Fruit fly (Drosophila melanogaster): ENCODE results near the gene CG4956.

CG4956 gene

dm6 chr3R:25760190-25760589 is 17.9 kb downstream of the CG4956 start:
- TF ChIP-seq ovo (GFP tag; optimal IDR thresholded peaks at IDR 0.05): no peak
- TF ChIP-seq Mnt (GFP tag; optimal IDR thresholded peaks at IDR 0.05): peak; percentile 33

- TF ChIP-seq CG1620 (GFP tag; optimal IDR thresholded peaks at IDR 0.05) (no peak), CG7045 (GFP tag; optimal IDR thresholded peaks at IDR 0.05) (no peak), Hr96 (GFP tag; optimal IDR thresholded peaks at IDR 0.05) (no peak), toe (GFP tag; optimal IDR thresholded peaks at IDR 0.05) (no peak), kay (GFP tag; ENCODE audit: borderline replicate concordance) (no peak), cic (GFP tag; optimal IDR thresholded peaks at IDR 0.05) (no peak), cnc (optimal IDR thresholded peaks at IDR 0.05) (no peak), bab1 (GFP tag; optimal IDR thresholded peaks at IDR 0.05) (no peak), Crg-1 (GFP tag; optimal IDR thresholded peaks at IDR 0.05) (no peak), CG5204 (GFP tag; optimal IDR thresholded peaks at IDR 0.05) (no peak), CG14711 (tag; optimal IDR thresholded peaks at IDR 0.05) (no peak), tj (GFP tag; optimal IDR thresholded peaks at IDR 0.05) (no peak), pad (GFP tag; optimal IDR thresholded peaks at IDR 0.05) (no peak), Mnt (GFP tag; optimal IDR thresholded peaks at IDR 0.05) (no peak), ovo (GFP tag; optimal IDR thresholded peaks at IDR 0.05) (no peak), CG33017 (tag; optimal IDR thresholded peaks at IDR 0.05) (no peak)
Observed at dm6 chr3R:25759430-25759829, 18.7 kb downstream of the CG4956 start.

dm6 chr3R:25755864-25756507 is 22.1 kb downstream of the CG4956 start:
- TF ChIP-seq CG7101 (tag; optimal IDR thresholded peaks at IDR 0.05) (no peak), CG7045 (GFP tag; optimal IDR thresholded peaks at IDR 0.05) (no peak), CG12768 (GFP tag; optimal IDR thresholded peaks at IDR 0.05) (no peak), CG5204 (GFP tag; optimal IDR thresholded peaks at IDR 0.05) (no peak), tj (GFP tag; optimal IDR thresholded peaks at IDR 0.05) (no peak), bab1 (GFP tag; optimal IDR thresholded peaks at IDR 0.05) (no peak), ovo (GFP tag; optimal IDR thresholded peaks at IDR 0.05) (no peak), CG14711 (tag; optimal IDR thresholded peaks at IDR 0.05) (no peak), Mnt (GFP tag; optimal IDR thresholded peaks at IDR 0.05) (no peak), Clk (GFP tag; optimal IDR thresholded peaks at IDR 0.05) (no peak), Hr96 (GFP tag; optimal IDR thresholded peaks at IDR 0.05) (no peak), toe (GFP tag; optimal IDR thresholded peaks at IDR 0.05) (no peak), cic (GFP tag; optimal IDR thresholded peaks at IDR 0.05) (no peak), cnc (optimal IDR thresholded peaks at IDR 0.05) (no peak), pad (GFP tag; optimal IDR thresholded peaks at IDR 0.05) (no peak), Crg-1 (GFP tag; optimal IDR thresholded peaks at IDR 0.05) (no peak)

- TF ChIP-seq cic (GFP tag; optimal IDR thresholded peaks at IDR 0.05) (peak; percentile 20), kay (GFP tag; ENCODE audit: borderline replicate concordance) (no peak)
Observed at dm6 chr3R:25754844-25755429, 23.2 kb downstream of the CG4956 start.

- TF ChIP-seq toe (GFP tag; optimal IDR thresholded peaks at IDR 0.05): no peak
- no peak for TF ChIP-seq CG33017 (tag; optimal IDR thresholded peaks at IDR 0.05)
- TF ChIP-seq bab1 (GFP tag; optimal IDR thresholded peaks at IDR 0.05): no peak
- no peak for TF ChIP-seq CG14711 (tag; optimal IDR thresholded peaks at IDR 0.05)
- TF ChIP-seq pad (GFP tag; optimal IDR thresholded peaks at IDR 0.05): no peak
- no peak for TF ChIP-seq CG7101 (tag; optimal IDR thresholded peaks at IDR 0.05)
- TF ChIP-seq Crg-1 (GFP tag; optimal IDR thresholded peaks at IDR 0.05): no peak
Observed at dm6 chr3R:25753798-25754197, 24.3 kb downstream of the CG4956 start.

- no peak for TF ChIP-seq CG11617 (GFP tag; optimal IDR thresholded peaks at IDR 0.05)
- no peak for TF ChIP-seq CG7045 (GFP tag; optimal IDR thresholded peaks at IDR 0.05)
- TF ChIP-seq CG12768 (GFP tag; optimal IDR thresholded peaks at IDR 0.05): peak; percentile 34
- no peak for TF ChIP-seq CG1620 (GFP tag; optimal IDR thresholded peaks at IDR 0.05)
- TF ChIP-seq bab1 (GFP tag; optimal IDR thresholded peaks at IDR 0.05): peak; percentile 50
- TF ChIP-seq CG14711 (tag; optimal IDR thresholded peaks at IDR 0.05): no peak
- no peak for TF ChIP-seq toe (GFP tag; optimal IDR thresholded peaks at IDR 0.05)
- TF ChIP-seq ovo (GFP tag; optimal IDR thresholded peaks at IDR 0.05): peak; percentile 81
- TF ChIP-seq cic (GFP tag; optimal IDR thresholded peaks at IDR 0.05): peak; percentile 52
- no peak for TF ChIP-seq tj (GFP tag; optimal IDR thresholded peaks at IDR 0.05)
- TF ChIP-seq cnc (optimal IDR thresholded peaks at IDR 0.05): no peak
- peak; percentile 45 for TF ChIP-seq CG33017 (tag; optimal IDR thresholded peaks at IDR 0.05)
- no peak for TF ChIP-seq CG5204 (GFP tag; optimal IDR thresholded peaks at IDR 0.05)
- peak; percentile 42 for TF ChIP-seq kay (GFP tag; ENCODE audit: borderline replicate concordance)
- no peak for TF ChIP-seq CG7101 (tag; optimal IDR thresholded peaks at IDR 0.05)
- TF ChIP-seq pad (GFP tag; optimal IDR thresholded peaks at IDR 0.05): peak; percentile 95
- peak; percentile 41 for TF ChIP-seq Hr96 (GFP tag; optimal IDR thresholded peaks at IDR 0.05)
- TF ChIP-seq Clk (GFP tag; optimal IDR thresholded peaks at IDR 0.05): no peak
- no peak for TF ChIP-seq Crg-1 (GFP tag; optimal IDR thresholded peaks at IDR 0.05)
- TF ChIP-seq Mnt (GFP tag; optimal IDR thresholded peaks at IDR 0.05): peak; percentile 86
Observed at dm6 chr3R:25740348-25740751, 37.8 kb downstream of the CG4956 start, which contains the start of gene LpR2. Gene LpR2, minus strand, starts transcription at chr3R:25740465.

- TF ChIP-seq kay (GFP tag; ENCODE audit: borderline replicate concordance) (peak; percentile 44), tj (GFP tag; optimal IDR thresholded peaks at IDR 0.05) (peak; percentile 96), CG33017 (tag; optimal IDR thresholded peaks at IDR 0.05) (no peak)
Observed at dm6 chr3R:25739727-25740126, 38.4 kb downstream of the CG4956 start.

All from whole organism, adult.